Fruit fly (Drosophila melanogaster): Measurements from ENCODE around the gene Septin2.

The Septin2 gene

dm6 chr3R:20574535-20574980 is 13.6 kb downstream of the Septin2 start (continued):
- TF ChIP-seq stwl (tag; optimal IDR thresholded peaks at IDR 0.05) (no peak), Ptx1 (GFP tag; IDR thresholded peaks at IDR 0.05) (no peak), CG17359 (tag; optimal IDR thresholded peaks at IDR 0.05) (no peak), abd-A (tag; optimal IDR thresholded peaks at IDR 0.05) (no peak), cato (GFP tag; optimal IDR thresholded peaks at IDR 0.05; ENCODE audit: borderline replicate concordance) (no peak), kah (GFP tag; optimal IDR thresholded peaks at IDR 0.05) (no peak), Optix (GFP tag; IDR thresholded peaks at IDR 0.05) (peak; percentile 16; the same call in 1 of the 3 replicates), Vsx1 (GFP tag; optimal IDR thresholded peaks at IDR 0.05) (no peak), pan (optimal IDR thresholded peaks at IDR 0.05) (no peak), pan (GFP tag; optimal IDR thresholded peaks at IDR 0.05 in 1 of 2, IDR thresholded peaks at IDR 0.05 in 1 of 2) (no peak), Drgx (GFP tag; IDR thresholded peaks at IDR 0.05) (0 out of 2 replicates have a peak, but pooled peaks have one; percentile 15), CG13296 (GFP tag; optimal IDR thresholded peaks at IDR 0.05) (no peak), sisA (GFP tag; IDR thresholded peaks at IDR 0.05) (no peak), CG34224 (GFP tag; IDR thresholded peaks at IDR 0.05; ENCODE audit: partially characterized antibody) (no peak), CG16815 (GFP tag; optimal IDR thresholded peaks at IDR 0.05) (no peak), hth (optimal IDR thresholded peaks at IDR 0.05) (no peak), Opbp (GFP tag; IDR thresholded peaks at IDR 0.05; ENCODE audit: partially characterized antibody) (no peak), Dip2 (GFP tag; IDR thresholded peaks at IDR 0.05) (no peak), sc (optimal IDR thresholded peaks at IDR 0.05) (no peak), sc (GFP tag; optimal IDR thresholded peaks at IDR 0.05) (no peak), CG12769 (tag; optimal IDR thresholded peaks at IDR 0.05) (peak; percentile 68), slbo (GFP tag; IDR thresholded peaks at IDR 0.05) (no peak), CG9932 (GFP tag; IDR thresholded peaks at IDR 0.05) (peak; percentile 34; the same call in 1 of the 2 replicates), ci (GFP tag; IDR thresholded peaks at IDR 0.05) (peak; percentile 59; the same call in 1 of the 3 replicates), Nf-YB (GFP tag; optimal IDR thresholded peaks at IDR 0.05) (no peak), CG13775 (GFP tag; optimal IDR thresholded peaks at IDR 0.05) (no peak), CG6791 (GFP tag; IDR thresholded peaks at IDR 0.05; ENCODE audit: partially characterized antibody) (0 out of 3 replicates have a peak, but pooled peaks have one; percentile 37), Sin3A (optimal IDR thresholded peaks at IDR 0.05) (no peak), HLHmδ (GFP tag; optimal IDR thresholded peaks at IDR 0.05) (peak; percentile 74), ro (GFP tag; IDR thresholded peaks at IDR 0.05) (no peak), CG34376 (GFP tag; optimal IDR thresholded peaks at IDR 0.05) (peak; percentile 97), C15 (GFP tag; IDR thresholded peaks at IDR 0.05) (no peak), sr (GFP tag; IDR thresholded peaks at IDR 0.05) (no peak), disco-r (GFP tag; optimal IDR thresholded peaks at IDR 0.05) (no peak), tup (GFP tag; optimal IDR thresholded peaks at IDR 0.05) (no peak), CG15696 (tag; optimal IDR thresholded peaks at IDR 0.05) (no peak), gce (GFP tag; IDR thresholded peaks at IDR 0.05) (peak; percentile 45; the same call in 1 of the 3 replicates), CG31441 (GFP tag; IDR thresholded peaks at IDR 0.05) (no peak; the same call in 1 of the 2 replicates), CG32532 (GFP tag; IDR thresholded peaks at IDR 0.05) (peak; percentile 52; the same call in 1 of the 2 replicates), corto (GFP tag; optimal IDR thresholded peaks at IDR 0.05) (no peak), tx (GFP tag; optimal IDR thresholded peaks at IDR 0.05) (no peak), Dp (GFP tag; optimal IDR thresholded peaks at IDR 0.05) (no peak), Doc3 (GFP tag; IDR thresholded peaks at IDR 0.05; ENCODE audit: partially characterized antibody) (no peak), H2.0 (GFP tag; IDR thresholded peaks at IDR 0.05) (no peak), otp (GFP tag; IDR thresholded peaks at IDR 0.05) (no peak), Sox102F (GFP tag; optimal IDR thresholded peaks at IDR 0.05) (no peak), CG15514 (GFP tag; optimal IDR thresholded peaks at IDR 0.05) (peak; percentile 51), Atf3 (GFP tag; optimal IDR thresholded peaks at IDR 0.05) (no peak), Fer2 (tag; optimal IDR thresholded peaks at IDR 0.05) (no peak), al (GFP tag; IDR thresholded peaks at IDR 0.05) (no peak), CG12744 (GFP tag; optimal IDR thresholded peaks at IDR 0.05) (no peak), CG5180 (GFP tag; optimal IDR thresholded peaks at IDR 0.05) (peak; percentile 50)
